Worm (Caenorhabditis elegans) whole organism, L3 larva: ENCODE results near the gene T08G5.2.
"Not testable (repeated sequence)": the region's sequence is repeated elsewhere in the genome, so short reads cannot be mapped to it uniquely, and the experiment has no call there.

Experiments
- egl-27 ChIP-seq: sonication (generic microtip); optimal IDR thresholded peaks from 4 replicates; lab custom pipeline; 2017; ENCODE audit warnings: missing biosample characterization, missing genetic modification reagents, missing genetic modification characterization
- elt-2 ChIP-seq: sonication (generic microtip); optimal IDR thresholded peaks from 2 replicates; lab custom pipeline; 2016; ENCODE audit warnings: missing genetic modification reagents, mild to moderate bottlenecking, missing genetic modification characterization, missing compliant biosample characterization
- fkh-10 ChIP-seq: sonication (generic microtip); optimal IDR thresholded peaks from 2 replicates; lab custom pipeline; 2017; ENCODE audit warnings: missing biosample characterization, missing genetic modification reagents, missing genetic modification characterization
- nhr-12 ChIP-seq: fragments of 150-350 bp; optimal IDR thresholded peaks from 2 replicates; lab custom pipeline; 2014; ENCODE audit warnings: missing biosample characterization, missing genetic modification characterization
- nhr-77 ChIP-seq: fragments of 150-350 bp; optimal IDR thresholded peaks from 2 replicates; lab custom pipeline; 2014; ENCODE audit warnings: missing biosample characterization, missing genetic modification characterization
- pha-4 ChIP-seq: fragments of 150-350 bp; optimal IDR thresholded peaks from 2 replicates; lab custom pipeline; 2014; ENCODE audit warnings: missing biosample characterization, missing genetic modification reagents, missing genetic modification characterization
- tbx-2 ChIP-seq: sonication (generic microtip); optimal IDR thresholded peaks from 2 replicates; lab custom pipeline; 2016; ENCODE audit warnings: mild to moderate bottlenecking, missing genetic modification characterization, missing compliant biosample characterization

DNA sequence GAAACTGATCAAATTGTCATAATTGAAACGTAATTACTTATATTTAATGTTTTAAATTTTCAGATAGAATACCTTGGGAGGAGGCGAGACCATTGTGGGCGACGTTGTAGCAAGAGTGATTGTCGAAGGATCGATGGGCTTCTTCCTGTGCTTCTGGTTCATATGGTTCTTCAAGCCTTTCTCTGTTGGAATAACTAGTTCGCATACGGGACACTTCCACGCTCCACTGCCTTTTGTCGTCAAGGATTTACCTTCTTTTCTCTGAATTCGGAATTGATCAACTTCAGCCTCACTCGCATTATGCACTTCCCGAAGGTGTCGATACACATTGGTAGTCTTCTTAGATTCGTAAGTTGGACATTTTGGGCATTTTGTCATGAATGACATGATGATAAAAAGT, 23.2 kb upstream of the T08G5.2 start, which contains the start of gene F58D12.1:
- not testable (repeated sequence) for TF ChIP-seq pha-4 (tag; lab: Kevin White, UChicago); nhr-77 (tag; lab: Kevin White, UChicago); nhr-12; elt-2 (tag; lab: Kevin White, UChicago); tbx-2; fkh-10; egl-27 (tag; lab: Kevin White, UChicago)
